Fruit fly (Drosophila melanogaster) whole organism, wandering third instar larva: ENCODE measurements around the gene CG3631.
A peak's percentile ranks its signal among the peaks of the same experiment; 100 is the strongest.

Experiments used
- Abd-B ChIP-seq: fragments of >200 bp; optimal IDR thresholded peaks from 2 replicates; lab custom pipeline; 2017; ENCODE audit warnings: missing biosample characterization, missing genetic modification characterization
- CG32264 ChIP-seq: fragments of 200-800 bp; sonication (Bioruptor generic); optimal IDR thresholded peaks from 2 replicates; lab custom pipeline; 2016; ENCODE audit warnings: missing biosample characterization, missing genetic modification characterization
- CG9705 ChIP-seq: fragments of 200-800 bp; sonication (Bioruptor generic); optimal IDR thresholded peaks from 2 replicates; lab custom pipeline; 2018; ENCODE audit warnings: missing biosample characterization, mild to moderate bottlenecking, missing genetic modification characterization
- CrebA ChIP-seq: fragments of 200-800 bp; sonication (Bioruptor generic); optimal IDR thresholded peaks from 2 replicates; lab custom pipeline; 2016; ENCODE audit warnings: missing biosample characterization, mild to moderate bottlenecking, missing genetic modification characterization, borderline replicate concordance
- Dfd ChIP-seq: fragments of >200 bp; optimal IDR thresholded peaks from 2 replicates; lab custom pipeline; 2017; ENCODE audit warnings: missing biosample characterization, missing genetic modification characterization
- Dif ChIP-seq: fragments of 200-275, 200-300 bp; sonication (Bioruptor generic); optimal IDR thresholded peaks from 2 replicates; lab custom pipeline; 2018; ENCODE audit warnings: missing biosample characterization, missing genetic modification characterization; ENCODE audit not compliant: partially characterized antibody
- GATAd ChIP-seq: sonication (Bioruptor generic); optimal IDR thresholded peaks from 2 replicates; lab custom pipeline; 2016; ENCODE audit warnings: missing biosample characterization, missing genetic modification characterization
- HLH106 ChIP-seq: fragments of 200-800 bp; optimal IDR thresholded peaks from 3 replicates; lab custom pipeline; 2019; ENCODE audit warnings: missing biosample characterization, mild to moderate bottlenecking, missing genetic modification characterization, moderate library complexity
- Hnf4 ChIP-seq: fragments of 200-800 bp; sonication (Bioruptor generic); optimal IDR thresholded peaks from 2 replicates; lab custom pipeline; 2016; ENCODE audit warnings: missing biosample characterization, mild to moderate bottlenecking, missing genetic modification characterization
- Hr83 ChIP-seq: fragments of 200-300 bp; sonication (Bioruptor generic); optimal IDR thresholded peaks from 2 replicates; lab custom pipeline; 2016; ENCODE audit warnings: missing biosample characterization, mild to moderate bottlenecking, missing genetic modification characterization, moderate library complexity; ENCODE audit not compliant: poor library complexity, severe bottlenecking
- Jra ChIP-seq: sonication (Bioruptor generic); optimal IDR thresholded peaks from 2 replicates; lab custom pipeline; 2016; ENCODE audit warnings: missing biosample characterization, missing genetic modification characterization
- Mio ChIP-seq: sonication (Bioruptor generic); optimal IDR thresholded peaks from 2 replicates; lab custom pipeline; 2016; ENCODE audit warnings: missing biosample characterization, missing genetic modification characterization
- OdsH ChIP-seq: fragments of 200-800 bp; sonication (Bioruptor generic); optimal IDR thresholded peaks from 2 replicates; lab custom pipeline; 2016; ENCODE audit warnings: missing biosample characterization, mild to moderate bottlenecking, missing genetic modification characterization
- Rel ChIP-seq, 2 experiments: fragments of 200-800 bp; sonication (Bioruptor generic) in 1 of 2; optimal IDR thresholded peaks; 2 replicates in 1 of 2; 3 replicates in 1 of 2; lab custom pipeline; 2016 to 2019; ENCODE audit warnings: mild to moderate bottlenecking in 2 of 2, missing biosample characterization in 2 of 2, missing genetic modification characterization in 2 of 2, moderate library complexity in 1 of 2
- Sp1 ChIP-seq: fragments of 200-800 bp; sonication (Bioruptor generic); optimal IDR thresholded peaks from 3 replicates; lab custom pipeline; 2019; ENCODE audit warnings: missing biosample characterization, mild to moderate bottlenecking, missing genetic modification characterization, moderate library complexity
- Vsx2 ChIP-seq: fragments of 200-300, 225-300 bp; sonication (Bioruptor generic); optimal IDR thresholded peaks from 2 replicates; lab custom pipeline; 2018; ENCODE audit warnings: missing biosample characterization, missing genetic modification characterization; ENCODE audit not compliant: partially characterized antibody
- br ChIP-seq: fragments of 200-800 bp; sonication (Bioruptor generic); optimal IDR thresholded peaks from 2 replicates; lab custom pipeline; 2016; ENCODE audit warnings: missing biosample characterization, missing genetic modification characterization
- brk ChIP-seq: fragments of 200-800 bp; sonication (Bioruptor generic); optimal IDR thresholded peaks from 2 replicates; lab custom pipeline; 2016; ENCODE audit warnings: missing biosample characterization, mild to moderate bottlenecking, missing genetic modification characterization
- dl ChIP-seq, 2 experiments: fragments of 175-275, 200-275 bp in 1 of 2; fragments of 200-275 bp in 1 of 2; sonication (Bioruptor generic); optimal IDR thresholded peaks; lab custom pipeline; 2018; ENCODE audit warnings: mild to moderate bottlenecking in 2 of 2, missing biosample characterization in 2 of 2, missing genetic modification characterization in 2 of 2, moderate library complexity in 2 of 2; ENCODE audit not compliant: partially characterized antibody in 2 of 2, insufficient read depth in 1 of 2
- dmrt93B ChIP-seq: fragments of 200-800 bp; sonication (Bioruptor generic); optimal IDR thresholded peaks from 2 replicates; lab custom pipeline; 2018; ENCODE audit warnings: missing biosample characterization, mild to moderate bottlenecking, missing genetic modification characterization
- dsf ChIP-seq: sonication (Bioruptor generic); optimal IDR thresholded peaks from 2 replicates; lab custom pipeline; 2016; ENCODE audit warnings: missing biosample characterization, missing genetic modification characterization, borderline replicate concordance
- ey ChIP-seq: fragments of 200-800 bp; sonication (Bioruptor generic); optimal IDR thresholded peaks from 2 replicates; lab custom pipeline; 2016; ENCODE audit warnings: missing biosample characterization, missing genetic modification characterization
- foxo ChIP-seq, 2 experiments: fragments of 200-800 bp; sonication (Bioruptor generic); optimal IDR thresholded peaks; 2 replicates in 1 of 2; 3 replicates in 1 of 2; lab custom pipeline; 2016 to 2017; ENCODE audit warnings: missing biosample characterization in 2 of 2, missing genetic modification characterization in 2 of 2
- fru ChIP-seq: fragments of 200-800 bp; sonication (Bioruptor generic); optimal IDR thresholded peaks from 3 replicates; lab custom pipeline; 2016; ENCODE audit warnings: missing biosample characterization, mild to moderate bottlenecking, missing genetic modification characterization
- h ChIP-seq: fragments of 200-800 bp; sonication (Bioruptor generic); optimal IDR thresholded peaks from 3 replicates; lab custom pipeline; 2016; ENCODE audit warnings: missing biosample characterization, mild to moderate bottlenecking, missing genetic modification characterization
- jim ChIP-seq: fragments of 175-275, 200-325 bp; sonication (Bioruptor generic); optimal IDR thresholded peaks from 2 replicates; lab custom pipeline; 2016; ENCODE audit warnings: missing biosample characterization, mild to moderate bottlenecking, missing genetic modification characterization
- pan ChIP-seq: fragments of >200 bp; optimal IDR thresholded peaks from 2 replicates; lab custom pipeline; 2017
- psq ChIP-seq: fragments of 200-800 bp; sonication (Bioruptor generic); optimal IDR thresholded peaks from 3 replicates; lab custom pipeline; 2017; ENCODE audit warnings: missing biosample characterization, mild to moderate bottlenecking, missing genetic modification characterization, moderate library complexity
- rgr ChIP-seq: fragments of 200-800 bp; sonication (Bioruptor generic); optimal IDR thresholded peaks from 3 replicates; lab custom pipeline; 2016; ENCODE audit warnings: missing biosample characterization, mild to moderate bottlenecking, missing genetic modification characterization
- sage ChIP-seq: fragments of 200-800 bp; sonication (Bioruptor generic); optimal IDR thresholded peaks from 2 replicates; lab custom pipeline; 2016; ENCODE audit warnings: missing biosample characterization, mild to moderate bottlenecking, missing genetic modification characterization
- sv ChIP-seq: fragments of 200-800 bp; sonication (Bioruptor generic); optimal IDR thresholded peaks from 3 replicates; lab custom pipeline; 2016; ENCODE audit warnings: missing biosample characterization, missing genetic modification characterization
- usp ChIP-seq: fragments of >200 bp; optimal IDR thresholded peaks from 2 replicates; lab custom pipeline; 2017; ENCODE audit warnings: missing biosample characterization, missing genetic modification characterization
- woc ChIP-seq: sonication (Bioruptor generic); optimal IDR thresholded peaks from 2 replicates; lab custom pipeline; 2016; ENCODE audit warnings: missing biosample characterization, mild to moderate bottlenecking, missing genetic modification characterization

Gene CG3631

dm6 chr3R:14847844-14848243 is 31.4 kb upstream of the CG3631 start:
- TF ChIP-seq jim (GFP tag; lab: Kevin White, UChicago), result no peak
- no peak for TF ChIP-seq psq (GFP tag; lab: Kevin White, UChicago)
- TF ChIP-seq CG32264 (GFP tag; lab: Kevin White, UChicago), result no peak
- no peak for TF ChIP-seq Rel (GFP tag; optimal IDR thresholded peaks at IDR 0.05; lab: Kevin White, UChicago)
- TF ChIP-seq Rel (tag; optimal IDR thresholded peaks at IDR 0.05; lab: Kevin White, UChicago), result no peak
- TF ChIP-seq dsf, result no peak
- no peak for TF ChIP-seq ey (GFP tag; lab: Kevin White, UChicago)
- TF ChIP-seq Mio (GFP tag; lab: Kevin White, UChicago), result no peak
- TF ChIP-seq Dif (GFP tag; lab: Kevin White, UChicago), result no peak
- TF ChIP-seq sage (GFP tag; lab: Kevin White, UChicago), result no peak
- TF ChIP-seq Hnf4 (GFP tag; lab: Kevin White, UChicago), result no peak
- no peak for TF ChIP-seq dmrt93B (GFP tag; lab: Kevin White, UChicago)
- TF ChIP-seq brk, result no peak
- no peak for TF ChIP-seq CrebA
- TF ChIP-seq CG9705 (GFP tag; lab: Kevin White, UChicago), result no peak
- no peak for TF ChIP-seq usp (GFP tag; lab: Kevin White, UChicago)
- TF ChIP-seq dl (GFP tag; optimal IDR thresholded peaks at IDR 0.05; lab: Kevin White, UChicago; ENCODE audit: insufficient read depth in 1 of 2, partially characterized antibody in 2 of 2), result no peak

- TF ChIP-seq CG9705 (GFP tag; lab: Kevin White, UChicago) (no peak), dl (GFP tag; optimal IDR thresholded peaks at IDR 0.05; lab: Kevin White, UChicago; ENCODE audit: insufficient read depth in 1 of 2, partially characterized antibody in 2 of 2) (peak in 1 of 2 experiments; percentile 8)
- TF ChIP-seq, all 38 proteins: peak for 1
These were observed 26.6 kb upstream of the CG3631 start for dm6 chr3R:14852610-14853009.

dm6 chr3R:14853767-14854191 is 25.5 kb upstream of the CG3631 start:
- TF ChIP-seq Sp1 (GFP tag; lab: Kevin White, UChicago) (peak; percentile 60), pan (lab: Kevin White, UChicago) (no peak), fru (peak; percentile 68), jim (GFP tag; lab: Kevin White, UChicago) (peak; percentile 38), Rel (GFP tag; optimal IDR thresholded peaks at IDR 0.05; lab: Kevin White, UChicago) (peak; percentile 29), Rel (tag; optimal IDR thresholded peaks at IDR 0.05; lab: Kevin White, UChicago) (peak; percentile 45), Mio (GFP tag; lab: Kevin White, UChicago) (no peak), Abd-B (no peak), CrebA (peak; percentile 25), sv (GFP tag; lab: Kevin White, UChicago) (no peak), Hnf4 (GFP tag; lab: Kevin White, UChicago) (peak; percentile 56), Dif (GFP tag; lab: Kevin White, UChicago) (peak; percentile 41), rgr (GFP tag; lab: Kevin White, UChicago) (peak; percentile 68), Hr83 (GFP tag; lab: Kevin White, UChicago) (peak; percentile 82), ey (GFP tag; lab: Kevin White, UChicago) (peak; percentile 17), psq (GFP tag; lab: Kevin White, UChicago) (peak; percentile 50), foxo (GFP tag; optimal IDR thresholded peaks at IDR 0.05; lab: Kevin White, UChicago) (peak in 1 of 2 experiments; percentile 49), h (GFP tag; lab: Kevin White, UChicago) (peak; percentile 74), br (peak; percentile 73), Vsx2 (GFP tag; lab: Kevin White, UChicago) (peak; percentile 87), Dfd (GFP tag; lab: Kevin White, UChicago) (no peak), CG9705 (GFP tag; lab: Kevin White, UChicago) (peak; percentile 21), sage (GFP tag; lab: Kevin White, UChicago) (no peak), GATAd (GFP tag; lab: Kevin White, UChicago) (no peak), OdsH (GFP tag; lab: Kevin White, UChicago) (peak; percentile 69), CG32264 (GFP tag; lab: Kevin White, UChicago) (no peak), brk (peak; percentile 80), dl (GFP tag; optimal IDR thresholded peaks at IDR 0.05; lab: Kevin White, UChicago; ENCODE audit: insufficient read depth in 1 of 2, partially characterized antibody in 2 of 2) (peak; percentile 40 to 61), woc (GFP tag; lab: Kevin White, UChicago) (peak; percentile 9), dmrt93B (GFP tag; lab: Kevin White, UChicago) (no peak), usp (GFP tag; lab: Kevin White, UChicago) (no peak), HLH106 (tag; lab: Kevin White, UChicago) (peak; percentile 21), Jra (GFP tag; lab: Kevin White, UChicago) (peak; percentile 35)
